Worm (Caenorhabditis elegans) whole organism, L4 larva: ENCODE data around the gene ZK418.2.

ENCODE experiments used
- F10B5.3 ChIP-seq: sonication (generic microtip); optimal IDR thresholded peaks from 2 replicates; lab custom pipeline; 2016; ENCODE audit warnings: mild to moderate bottlenecking, missing genetic modification characterization, missing compliant biosample characterization
- attf-4 ChIP-seq: sonication (generic microtip); optimal IDR thresholded peaks from 3 replicates; lab custom pipeline; 2017; ENCODE audit warnings: missing biosample characterization, missing genetic modification characterization
- ceh-28 ChIP-seq: fragments of 150-350 bp; optimal IDR thresholded peaks from 2 replicates; lab custom pipeline; 2014; ENCODE audit warnings: missing biosample characterization, missing genetic modification reagents, missing genetic modification characterization
- ceh-82 ChIP-seq: sonication (generic microtip); optimal IDR thresholded peaks from 2 replicates; lab custom pipeline; 2017; ENCODE audit warnings: missing biosample characterization, missing genetic modification characterization
- daf-16 ChIP-seq, 3 experiments: sonication (generic microtip); optimal IDR thresholded peaks; 2 replicates each; lab custom pipeline; 2016 to 2017; ENCODE audit warnings: missing genetic modification characterization in 3 of 3, missing genetic modification reagents in 3 of 3, mild to moderate bottlenecking in 2 of 3, missing compliant biosample characterization in 2 of 3, missing biosample characterization in 1 of 3, moderate library complexity in 1 of 3
- daf-8 ChIP-seq: fragments of 200-800 bp; sonication (Bioruptor generic); IDR thresholded peaks from 2 replicates; pipeline ENCODE4 v1.3.6; 2022; ENCODE audit warnings: missing genetic modification characterization, missing compliant biosample characterization
- duxl-1 ChIP-seq: sonication (generic microtip); optimal IDR thresholded peaks from 2 replicates; lab custom pipeline; 2016; ENCODE audit warnings: mild to moderate bottlenecking, missing genetic modification characterization, moderate library complexity, missing compliant biosample characterization; ENCODE audit not compliant: poor library complexity
- dve-1 ChIP-seq: sonication (generic microtip); optimal IDR thresholded peaks from 2 replicates; lab custom pipeline; 2017; ENCODE audit warnings: antibody characterized with exemption, mild to moderate bottlenecking, missing genetic modification characterization, missing compliant biosample characterization; ENCODE audit not compliant: insufficient read depth
- gei-8 ChIP-seq: fragments of 200-800 bp; sonication (Bioruptor generic); optimal IDR thresholded peaks from 2 replicates; lab custom pipeline; 2018; ENCODE audit warnings: mild to moderate bottlenecking, missing genetic modification characterization, missing compliant biosample characterization
- hif-1 ChIP-seq, 2 experiments: sonication (generic microtip); optimal IDR thresholded peaks; 2 replicates each; lab custom pipeline; 2016 to 2017; ENCODE audit warnings: missing compliant biosample characterization in 2 of 2, missing genetic modification characterization in 2 of 2, missing genetic modification reagents in 2 of 2, missing genotype in 2 of 2, mild to moderate bottlenecking in 1 of 2
- hmg-1.1 ChIP-seq: fragments of 200-800 bp; sonication (Bioruptor generic); IDR thresholded peaks from 2 replicates; pipeline ENCODE4 v1.3.6; 2022; ENCODE audit warnings: missing genetic modification reagents, missing genetic modification characterization, missing compliant biosample characterization
- lim-7 ChIP-seq: fragments of 200-800 bp; sonication (Bioruptor generic); IDR thresholded peaks from 2 replicates; pipeline ENCODE4 v1.3.6; 2022; ENCODE audit warnings: missing genetic modification characterization, missing compliant biosample characterization
- lin-1 ChIP-seq: fragments of 200-800 bp; sonication (Bioruptor generic); IDR thresholded peaks from 2 replicates; pipeline ENCODE4 v1.3.6; 2022; ENCODE audit warnings: missing genetic modification reagents, missing genetic modification characterization, missing compliant biosample characterization
- mdt-29 ChIP-seq: fragments of 200-800 bp; sonication (Bioruptor generic); IDR thresholded peaks from 2 replicates; pipeline ENCODE4 v1.3.6; 2022; ENCODE audit warnings: missing genetic modification reagents, missing genetic modification characterization, missing compliant biosample characterization
- mes-2 ChIP-seq: sonication (generic microtip); optimal IDR thresholded peaks from 2 replicates; lab custom pipeline; 2016; ENCODE audit warnings: missing genotype, mild to moderate bottlenecking, missing genetic modification characterization, missing compliant biosample characterization; ENCODE audit not compliant: poor library complexity, severe bottlenecking
- nhr-10 ChIP-seq: fragments of 150-350 bp; optimal IDR thresholded peaks from 2 replicates; lab custom pipeline; 2014; ENCODE audit warnings: missing biosample characterization, missing genetic modification characterization
- nhr-102 ChIP-seq: sonication (generic microtip); optimal IDR thresholded peaks from 2 replicates; lab custom pipeline; 2016; ENCODE audit warnings: mild to moderate bottlenecking, missing genetic modification characterization, moderate library complexity, missing compliant biosample characterization
- nhr-11 ChIP-seq: fragments of 150-350 bp; optimal IDR thresholded peaks from 2 replicates; lab custom pipeline; 2014; ENCODE audit warnings: missing biosample characterization, missing genetic modification characterization
- nhr-25 ChIP-seq: sonication (generic microtip); optimal IDR thresholded peaks from 2 replicates; lab custom pipeline; 2017; ENCODE audit warnings: missing genetic modification characterization, mild to moderate bottlenecking, missing compliant biosample characterization, antibody characterized with exemption, moderate library complexity, borderline replicate concordance; ENCODE audit not compliant: insufficient read depth
- pha-4 ChIP-seq, 2 experiments: fragments of 150-350 bp in 1 of 2; fragments of 200-800 bp in 1 of 2; sonication (Bioruptor generic) in 1 of 2; IDR thresholded peaks in 1 of 2; optimal IDR thresholded peaks in 1 of 2; 2 replicates each; pipeline versions ENCODE4 v1.3.6 to Lab custom; 2014 to 2022; ENCODE audit warnings: missing genetic modification characterization in 2 of 2, missing genetic modification reagents in 2 of 2, missing biosample characterization in 1 of 2, missing compliant biosample characterization in 1 of 2
- pqm-1 ChIP-seq: sonication (generic microtip); optimal IDR thresholded peaks from 2 replicates; lab custom pipeline; 2017; ENCODE audit warnings: missing biosample characterization, missing genetic modification characterization
- rbr-2 ChIP-seq: sonication (generic microtip); optimal IDR thresholded peaks from 2 replicates; lab custom pipeline; 2016; ENCODE audit warnings: missing genotype, missing genetic modification characterization, missing compliant biosample characterization
- skn-1 ChIP-seq: fragments of 150-350 bp; optimal IDR thresholded peaks from 2 replicates; lab custom pipeline; 2014; ENCODE audit warnings: missing biosample characterization, missing genetic modification characterization
- snpc-1.2 ChIP-seq: fragments of 200-800 bp; sonication (Bioruptor generic); IDR thresholded peaks from 2 replicates; pipeline ENCODE4 v1.3.6; 2022; ENCODE audit warnings: missing genetic modification reagents, missing genetic modification characterization, missing compliant biosample characterization
- tra-1 ChIP-seq: fragments of 200-800 bp; sonication (Bioruptor generic); IDR thresholded peaks from 2 replicates; pipeline ENCODE4 v1.3.6; 2022; ENCODE audit warnings: missing genetic modification reagents, missing genetic modification characterization, missing compliant biosample characterization
- unc-130 ChIP-seq: sonication (generic microtip); optimal IDR thresholded peaks from 2 replicates; lab custom pipeline; 2016; ENCODE audit warnings: missing genetic modification reagents, missing genetic modification characterization, missing compliant biosample characterization
- zag-1 ChIP-seq: fragments of 150-350 bp; optimal IDR thresholded peaks from 2 replicates; lab custom pipeline; 2014; ENCODE audit warnings: missing biosample characterization, missing genetic modification characterization
- zip-11 ChIP-seq: fragments of 200-800 bp; sonication (Bioruptor generic); IDR thresholded peaks from 2 replicates; pipeline ENCODE4 v1.3.6; 2022; ENCODE audit warnings: missing genetic modification characterization, missing compliant biosample characterization

Gene ZK418.2

ce11 chrIII:7142172-7142601 lies 51.0 kb downstream of the ZK418.2 start (continued):
- no peak for TF ChIP-seq skn-1
- no peak for TF ChIP-seq nhr-11 (tag; lab: Kevin White, UChicago)
- TF ChIP-seq pqm-1, result no peak
- peak; percentile 55 for TF ChIP-seq mdt-29
- TF ChIP-seq F10B5.3, result peak; percentile 8
- TF ChIP-seq nhr-102 (tag; lab: Kevin White, UChicago), result peak; percentile 55
- no peak for TF ChIP-seq pha-4 (GFP tag; IDR thresholded peaks at IDR 0.05; lab: Robert Waterston, UW)
- TF ChIP-seq pha-4 (tag; optimal IDR thresholded peaks at IDR 0.05; lab: Kevin White, UChicago), result no peak
- TF ChIP-seq dve-1 (tag; lab: Kevin White, UChicago), result peak; percentile 51
- TF ChIP-seq lin-1 (GFP tag; lab: Robert Waterston, UW), result 0 out of 2 replicates have a peak, but pooled peaks have one; percentile 6
- no peak for TF ChIP-seq hmg-1.1
- peak in 1 of 2 experiments; percentile 9 for TF ChIP-seq daf-16 (GFP tag; optimal IDR thresholded peaks at IDR 0.05; lab: Kevin White, UChicago)
- peak; percentile 59 for TF ChIP-seq daf-16 (tag; optimal IDR thresholded peaks at IDR 0.05; lab: Kevin White, UChicago)
- no peak for TF ChIP-seq zip-11 (GFP tag; lab: Robert Waterston, UW)
- TF ChIP-seq attf-4 (tag; lab: Kevin White, UChicago), result no peak
- TF ChIP-seq tra-1 (GFP tag; lab: Robert Waterston, UW), result peak; percentile 39; the same call in 1 of the 2 replicates
- no peak for TF ChIP-seq daf-8
- TF ChIP-seq mes-2, result peak; percentile 63
- TF ChIP-seq nhr-10, result no peak
- peak; percentile 33 for TF ChIP-seq duxl-1 (tag; lab: Kevin White, UChicago)
- TF ChIP-seq ceh-28 (tag; lab: Kevin White, UChicago), result no peak
- no peak for TF ChIP-seq unc-130 (GFP tag; lab: Kevin White, UChicago)
- TF ChIP-seq zag-1 (tag; lab: Kevin White, UChicago), result no peak
- TF ChIP-seq snpc-1.2 (GFP tag; lab: Robert Waterston, UW), result peak; percentile 71
- no peak for TF ChIP-seq ceh-82 (tag; lab: Kevin White, UChicago)
- no peak for TF ChIP-seq hif-1 (tag; optimal IDR thresholded peaks at IDR 0.05; lab: Kevin White, UChicago)
- TF ChIP-seq rbr-2 (tag; lab: Kevin White, UChicago), result peak; percentile 28
- TF ChIP-seq lim-7 (GFP tag; lab: Robert Waterston, UW), result no peak
- TF ChIP-seq gei-8 (GFP tag; lab: Kevin White, UChicago), result no peak
- no peak for TF ChIP-seq nhr-25 (tag; lab: Kevin White, UChicago)
